Worm (Caenorhabditis elegans) whole organism, young adult: ENCODE data around the gene gst-31.

ENCODE experiments used
- B0336.3 ChIP-seq: fragments of 200-800 bp; sonication (Bioruptor generic); IDR thresholded peaks from 2 replicates; pipeline ENCODE4 v1.3.6; 2022; ENCODE audit warnings: missing genetic modification characterization, missing compliant biosample characterization
- D2030.7 ChIP-seq: fragments of 200-800 bp; sonication (Bioruptor generic); IDR thresholded peaks from 2 replicates; pipeline ENCODE4 v1.3.6; 2022; ENCODE audit warnings: missing genetic modification reagents, missing genetic modification characterization, missing compliant biosample characterization
- F22D6.2 ChIP-seq: sonication (generic microtip); optimal IDR thresholded peaks from 2 replicates; lab custom pipeline; 2016; ENCODE audit warnings: mild to moderate bottlenecking, missing genetic modification characterization, missing compliant biosample characterization
- F39B2.1 ChIP-seq: fragments of 200-800 bp; sonication (Bioruptor generic); IDR thresholded peaks from 2 replicates; pipeline ENCODE4 v1.3.6; 2022; ENCODE audit warnings: missing genetic modification reagents, missing genetic modification characterization, missing compliant biosample characterization
- F52B5.7 ChIP-seq: sonication (generic microtip); optimal IDR thresholded peaks from 2 replicates; lab custom pipeline; 2016; ENCODE audit warnings: mild to moderate bottlenecking, missing genetic modification characterization, missing compliant biosample characterization
- Y53F4B.3 ChIP-seq: fragments of 200-800 bp; sonication (Bioruptor generic); IDR thresholded peaks from 2 replicates; pipeline ENCODE4 v1.3.6; 2022; ENCODE audit warnings: missing genetic modification reagents, missing genetic modification characterization, missing compliant biosample characterization
- Y53G8AR.9 ChIP-seq: fragments of 200-800 bp; sonication (Bioruptor generic); conservative IDR thresholded peaks from 2 replicates; pipeline ENCODE4 v1.3.6; 2022; ENCODE audit warnings: missing genetic modification reagents, missing genetic modification characterization, missing compliant biosample characterization
- Y79H2A.3 ChIP-seq: fragments of 200-800 bp; sonication (Bioruptor generic); conservative IDR thresholded peaks from 2 replicates; pipeline ENCODE4 v1.3.6; 2022; ENCODE audit warnings: missing genetic modification reagents, missing genetic modification characterization, missing compliant biosample characterization
- aptf-2 ChIP-seq: fragments of 200-800 bp; sonication (Bioruptor generic); conservative IDR thresholded peaks from 2 replicates; pipeline ENCODE4 v1.3.6; 2022; ENCODE audit warnings: missing genetic modification reagents, missing genetic modification characterization, missing compliant biosample characterization
- atf-7 ChIP-seq: sonication (generic microtip); optimal IDR thresholded peaks from 2 replicates; lab custom pipeline; 2017; ENCODE audit warnings: mild to moderate bottlenecking, missing genetic modification characterization, missing compliant biosample characterization
- attf-5 ChIP-seq: fragments of 200-800 bp; sonication (Bioruptor generic); optimal IDR thresholded peaks from 2 replicates; lab custom pipeline; 2018; ENCODE audit warnings: mild to moderate bottlenecking, missing genetic modification characterization, missing compliant biosample characterization
- bed-1 ChIP-seq: fragments of 200-800 bp; sonication (Bioruptor generic); IDR thresholded peaks from 2 replicates; pipeline ENCODE4 v1.3.6; 2022; ENCODE audit warnings: missing genetic modification reagents, missing genetic modification characterization, missing compliant biosample characterization
- bed-2 ChIP-seq: fragments of 200-800 bp; sonication (Bioruptor generic); IDR thresholded peaks from 2 replicates; pipeline ENCODE4 v1.3.6; 2022; ENCODE audit warnings: missing genetic modification reagents, missing genetic modification characterization, missing compliant biosample characterization
- cebp-1 ChIP-seq, 2 experiments: fragments of 200-800 bp in 1 of 2; sonication (Bioruptor generic) in 1 of 2; sonication (generic microtip) in 1 of 2; IDR thresholded peaks in 1 of 2; optimal IDR thresholded peaks in 1 of 2; 2 replicates each; pipeline versions ENCODE4 v1.3.6 to Lab custom; 2017 to 2022; ENCODE audit warnings: missing compliant biosample characterization in 2 of 2, missing genetic modification characterization in 2 of 2, mild to moderate bottlenecking in 1 of 2, missing genetic modification reagents in 1 of 2, moderate library complexity in 1 of 2
- ceh-100 ChIP-seq: fragments of 200-800 bp; sonication (Bioruptor generic); IDR thresholded peaks from 2 replicates; pipeline ENCODE4 v1.3.6; 2022; ENCODE audit warnings: missing genetic modification reagents, missing genetic modification characterization, missing compliant biosample characterization
- ceh-27 ChIP-seq: fragments of 200-800 bp; sonication (Bioruptor generic); optimal IDR thresholded peaks from 2 replicates; lab custom pipeline; 2018; ENCODE audit warnings: mild to moderate bottlenecking, missing genetic modification characterization, moderate library complexity, missing compliant biosample characterization
- ceh-58 ChIP-seq: fragments of 200-800 bp; sonication (Bioruptor generic); IDR thresholded peaks from 2 replicates; pipeline ENCODE4 v1.3.6; 2022; ENCODE audit warnings: missing genetic modification characterization, missing compliant biosample characterization
- ceh-79 ChIP-seq: sonication (generic microtip); optimal IDR thresholded peaks from 2 replicates; lab custom pipeline; 2017; ENCODE audit warnings: mild to moderate bottlenecking, missing genetic modification characterization, missing compliant biosample characterization
- ceh-91 ChIP-seq: fragments of 200-800 bp; sonication (Bioruptor generic); IDR thresholded peaks from 2 replicates; pipeline ENCODE4 v1.3.6; 2022; ENCODE audit warnings: missing genetic modification reagents, missing genetic modification characterization, missing compliant biosample characterization
- efl-1 ChIP-seq: fragments of 150-350 bp; optimal IDR thresholded peaks from 2 replicates; lab custom pipeline; 2014; ENCODE audit warnings: missing biosample characterization, missing genetic modification reagents, missing genetic modification characterization
- egrh-3 ChIP-seq: fragments of 200-800 bp; sonication (Bioruptor generic); IDR thresholded peaks from 2 replicates; pipeline ENCODE4 v1.3.6; 2022; ENCODE audit warnings: missing genetic modification reagents, missing genetic modification characterization, missing compliant biosample characterization
- fkh-3 ChIP-seq: sonication (generic microtip); optimal IDR thresholded peaks from 2 replicates; lab custom pipeline; 2016; ENCODE audit warnings: mild to moderate bottlenecking, missing genetic modification characterization, missing compliant biosample characterization
- him-1 ChIP-seq: sonication (generic microtip); optimal IDR thresholded peaks from 2 replicates; lab custom pipeline; 2016; ENCODE audit warnings: missing genotype, missing genetic modification reagents, missing genetic modification characterization, missing compliant biosample characterization
- hmg-1.2 ChIP-seq: fragments of 200-800 bp; sonication (Bioruptor generic); IDR thresholded peaks from 2 replicates; pipeline ENCODE4 v1.3.6; 2022; ENCODE audit warnings: missing genetic modification reagents, missing genetic modification characterization, missing compliant biosample characterization
- hrde-1 ChIP-seq: sonication (generic microtip); optimal IDR thresholded peaks from 2 replicates; lab custom pipeline; 2016; ENCODE audit warnings: missing genetic modification characterization, mild to moderate bottlenecking, missing compliant biosample characterization, moderate library complexity, missing genotype, missing genetic modification reagents, borderline replicate concordance
- lag-1 ChIP-seq: fragments of 200-800 bp; sonication (Bioruptor generic); IDR thresholded peaks from 2 replicates; pipeline ENCODE4 v1.3.6; 2022; ENCODE audit warnings: missing genetic modification reagents, missing genetic modification characterization, missing compliant biosample characterization
- let-607 ChIP-seq, 2 experiments: fragments of 200-800 bp in 1 of 2; sonication (Bioruptor generic) in 1 of 2; sonication (generic microtip) in 1 of 2; optimal IDR thresholded peaks; 2 replicates each; lab custom pipeline; 2016 to 2018; ENCODE audit warnings: mild to moderate bottlenecking in 2 of 2, missing compliant biosample characterization in 2 of 2, missing genetic modification characterization in 2 of 2, moderate library complexity in 2 of 2, missing genotype in 1 of 2
- lin-54 ChIP-seq: fragments of 200-800 bp; sonication (Bioruptor generic); optimal IDR thresholded peaks from 2 replicates; lab custom pipeline; 2018; ENCODE audit warnings: mild to moderate bottlenecking, missing genetic modification characterization, missing compliant biosample characterization
- madf-8 ChIP-seq: fragments of 200-800 bp; sonication (Bioruptor generic); conservative IDR thresholded peaks from 2 replicates; pipeline ENCODE4 v1.3.6; 2022; ENCODE audit warnings: missing genetic modification reagents, missing genetic modification characterization, missing compliant biosample characterization
- nfyb-1 ChIP-seq: fragments of 200-800 bp; sonication (Bioruptor generic); IDR thresholded peaks from 2 replicates; pipeline ENCODE4 v1.3.6; 2022; ENCODE audit warnings: missing genetic modification reagents, missing genetic modification characterization, missing compliant biosample characterization
- nhr-179 ChIP-seq: sonication (generic microtip); optimal IDR thresholded peaks from 2 replicates; lab custom pipeline; 2016; ENCODE audit warnings: mild to moderate bottlenecking, missing genetic modification characterization, missing compliant biosample characterization
- nhr-80 ChIP-seq: sonication (generic microtip); optimal IDR thresholded peaks from 2 replicates; lab custom pipeline; 2016; ENCODE audit warnings: missing genetic modification characterization, missing compliant biosample characterization
- rec-8 ChIP-seq, 2 experiments: sonication (generic microtip); optimal IDR thresholded peaks; 2 replicates each; lab custom pipeline; 2016; ENCODE audit warnings: mild to moderate bottlenecking in 2 of 2, missing genetic modification characterization in 2 of 2, missing genetic modification reagents in 2 of 2, missing genotype in 2 of 2, missing biosample characterization in 1 of 2, missing compliant biosample characterization in 1 of 2, moderate library complexity in 1 of 2
- repo-1 ChIP-seq: sonication (generic microtip); optimal IDR thresholded peaks from 2 replicates; lab custom pipeline; 2017; ENCODE audit warnings: mild to moderate bottlenecking, missing genetic modification characterization, missing compliant biosample characterization
- snpc-3.4 ChIP-seq: sonication (generic microtip); optimal IDR thresholded peaks from 2 replicates; lab custom pipeline; 2017; ENCODE audit warnings: missing genetic modification characterization, mild to moderate bottlenecking, missing compliant biosample characterization, antibody characterized with exemption, moderate library complexity, missing genotype, missing genetic modification reagents
- somi-1 ChIP-seq: fragments of 200-800 bp; sonication (Bioruptor generic); optimal IDR thresholded peaks from 2 replicates; lab custom pipeline; 2018; ENCODE audit warnings: mild to moderate bottlenecking, missing genetic modification characterization, missing compliant biosample characterization
- zfh-2 ChIP-seq: fragments of 200-800 bp; sonication (Bioruptor generic); conservative IDR thresholded peaks from 2 replicates; pipeline ENCODE4 v1.3.6; 2022; ENCODE audit warnings: missing genetic modification reagents, missing genetic modification characterization, missing compliant biosample characterization
- ztf-22 ChIP-seq: fragments of 200-800 bp; sonication (Bioruptor generic); optimal IDR thresholded peaks from 2 replicates; lab custom pipeline; 2018; ENCODE audit warnings: mild to moderate bottlenecking, missing genetic modification characterization, moderate library complexity, missing compliant biosample characterization
- ztf-25 ChIP-seq: fragments of 200-800 bp; sonication (Bioruptor generic); IDR thresholded peaks from 2 replicates; pipeline ENCODE4 v1.3.6; 2022; ENCODE audit warnings: missing genetic modification reagents, missing genetic modification characterization, missing compliant biosample characterization
- ztf-26 ChIP-seq: sonication (generic microtip); optimal IDR thresholded peaks from 2 replicates; lab custom pipeline; 2017; ENCODE audit warnings: missing genetic modification characterization, missing compliant biosample characterization
- ztf-3 ChIP-seq: fragments of 200-800 bp; sonication (Bioruptor generic); optimal IDR thresholded peaks from 2 replicates; lab custom pipeline; 2018; ENCODE audit warnings: mild to moderate bottlenecking, missing genetic modification characterization, missing compliant biosample characterization

gst-31 gene

DNA sequence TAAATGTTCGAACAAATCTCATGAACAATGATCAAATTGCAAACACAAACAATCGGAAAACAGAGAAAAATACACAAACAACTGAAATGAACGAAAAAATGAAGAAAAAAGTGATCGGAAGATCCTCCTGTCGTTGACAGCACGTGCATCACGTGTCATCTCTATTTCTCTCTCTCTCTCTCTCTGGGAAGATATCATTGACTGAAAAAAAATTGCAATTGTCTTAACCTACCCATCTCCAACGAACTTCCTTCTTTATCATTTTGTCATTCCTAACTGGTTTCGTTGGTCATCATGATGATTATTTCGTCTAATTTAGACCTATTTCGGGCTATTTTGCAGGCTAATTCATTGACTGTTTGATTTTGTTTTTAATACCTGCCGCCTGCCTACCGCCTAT is 30.6 kb upstream of the gst-31 start (continued):
- TF ChIP-seq somi-1 (peak; percentile 82), him-1 (tag; lab: Kevin White, UChicago) (no peak), let-607 (tag; optimal IDR thresholded peaks at IDR 0.05; lab: Kevin White, UChicago) (no peak), Y53F4B.3 (GFP tag; lab: Robert Waterston, UW) (no peak), B0336.3 (GFP tag; lab: Robert Waterston, UW) (no peak), bed-2 (no peak), aptf-2 (GFP tag; lab: Robert Waterston, UW) (no peak), efl-1 (GFP tag; lab: Kevin White, UChicago) (no peak), ztf-25 (GFP tag; lab: Robert Waterston, UW) (no peak), ceh-27 (GFP tag; lab: Kevin White, UChicago) (no peak), F39B2.1 (GFP tag; lab: Robert Waterston, UW) (no peak), F52B5.7 (tag; lab: Kevin White, UChicago) (no peak), nhr-179 (no peak), madf-8 (GFP tag; lab: Robert Waterston, UW) (no peak), D2030.7 (GFP tag; lab: Robert Waterston, UW) (no peak), ztf-3 (GFP tag; lab: Kevin White, UChicago) (no peak), bed-1 (GFP tag; lab: Robert Waterston, UW) (no peak), egrh-3 (no peak), nfyb-1 (no peak), Y79H2A.3 (GFP tag; lab: Robert Waterston, UW) (no peak), ceh-58 (GFP tag; lab: Robert Waterston, UW) (no peak)

DNA sequence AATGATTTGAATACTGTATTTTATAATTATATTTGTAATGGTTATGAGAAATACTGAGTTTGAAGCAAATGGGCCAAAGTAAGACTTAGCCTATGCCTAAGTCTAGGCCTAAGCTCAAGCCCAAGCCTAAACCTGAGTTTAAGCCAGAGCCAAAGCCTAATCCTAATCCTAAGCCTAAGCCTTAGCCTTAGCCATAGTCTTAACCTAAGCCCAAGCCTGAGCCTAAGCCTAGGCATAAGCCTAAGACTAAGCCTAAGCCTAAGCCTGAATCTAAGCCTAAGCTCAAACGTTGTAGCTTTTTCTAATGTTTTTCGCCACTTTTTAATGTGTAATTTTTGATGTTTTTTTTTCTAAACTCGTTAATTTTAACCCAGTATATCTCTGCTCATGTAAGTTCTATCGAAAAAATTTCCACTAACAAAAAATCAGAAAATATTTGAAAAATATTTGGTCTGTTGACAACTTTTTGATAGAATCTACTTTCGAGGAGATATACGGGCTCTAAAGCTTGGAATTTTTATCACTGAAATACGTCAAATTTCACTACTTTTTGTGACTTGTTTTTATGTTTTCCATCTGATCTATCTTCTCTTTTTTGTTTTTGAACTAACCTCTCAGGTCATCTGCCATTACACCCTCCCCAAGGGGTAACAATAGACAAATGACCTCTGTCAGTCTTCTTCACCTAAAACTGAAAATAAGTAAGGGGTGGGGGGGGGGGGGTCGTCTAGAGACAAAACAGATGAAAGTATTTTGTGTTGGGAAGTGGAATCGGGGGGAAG is 29.5 kb upstream of the gst-31 start:
- TF ChIP-seq lin-54 (GFP tag; lab: Kevin White, UChicago) (no peak), ztf-22 (GFP tag; lab: Kevin White, UChicago) (no peak), atf-7 (no peak), hrde-1 (tag; lab: Kevin White, UChicago) (no peak), hmg-1.2 (GFP tag; lab: Robert Waterston, UW) (no peak), ceh-91 (GFP tag; lab: Robert Waterston, UW) (no peak)

DNA sequence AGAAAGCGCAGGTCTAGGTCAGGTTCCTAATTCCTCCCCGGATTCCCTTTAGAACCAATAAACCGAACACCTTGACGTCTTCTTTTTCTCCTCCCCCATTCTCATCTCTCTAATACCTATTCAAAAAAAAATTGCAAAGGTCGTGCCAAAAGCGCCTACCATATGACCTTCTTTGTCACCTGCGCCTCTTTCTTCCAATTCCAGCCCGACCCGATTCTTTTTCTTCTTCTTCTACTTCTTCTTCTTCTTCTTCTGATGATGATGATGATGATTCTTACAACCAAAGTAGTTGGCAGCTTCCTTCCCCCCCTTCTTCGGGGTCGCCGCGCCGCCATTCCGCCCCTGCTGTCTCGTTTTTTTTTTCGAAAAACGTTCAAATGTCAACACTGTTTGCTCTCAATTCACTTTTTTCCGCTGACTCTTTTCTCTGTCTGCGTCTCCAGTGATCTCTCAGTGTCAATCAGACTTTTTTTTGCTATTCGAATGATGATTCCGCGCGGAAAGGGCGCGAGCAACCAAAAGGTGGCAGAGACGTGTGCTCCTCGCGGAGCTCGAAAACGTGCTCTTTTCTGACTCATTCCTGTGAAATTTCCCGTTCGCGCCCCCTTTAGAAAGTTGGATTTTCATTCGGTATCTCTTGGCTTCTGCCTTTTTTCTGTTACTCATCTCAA is 28.8 kb upstream of the gst-31 start:
- TF ChIP-seq lag-1 (GFP tag; lab: Robert Waterston, UW) (no peak), ztf-26 (peak; percentile 33), F22D6.2 (tag; lab: Kevin White, UChicago) (no peak), zfh-2 (GFP tag; lab: Robert Waterston, UW) (peak; percentile 40; the same call in 1 of the 2 replicates), rec-8 (tag; optimal IDR thresholded peaks at IDR 0.05; lab: Kevin White, UChicago) (no peak)

DNA sequence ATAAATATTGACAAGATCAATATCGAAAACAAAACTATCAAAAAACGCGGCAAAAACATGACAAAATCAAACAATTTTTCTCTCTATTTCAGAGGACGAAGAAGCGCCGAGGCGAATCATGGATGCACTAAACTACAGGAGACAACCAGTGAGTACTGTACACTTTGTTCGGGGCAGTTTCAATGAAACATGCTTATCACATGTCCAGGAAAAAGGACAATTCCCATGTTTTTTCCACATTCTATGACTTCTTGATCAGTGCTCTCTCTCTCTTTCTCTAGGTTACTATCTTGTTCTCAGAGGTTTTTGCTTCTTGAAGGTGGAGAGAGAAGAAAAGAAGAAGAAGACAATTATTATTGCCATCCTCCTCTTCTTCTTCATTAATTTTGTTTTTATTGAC is 22.7 kb upstream of the gst-31 start:
- TF ChIP-seq fkh-3 (tag; lab: Kevin White, UChicago) (no peak), nhr-80 (tag; lab: Kevin White, UChicago) (peak; percentile 77), repo-1 (tag; lab: Kevin White, UChicago) (no peak), ceh-91 (GFP tag; lab: Robert Waterston, UW) (no peak), snpc-3.4 (tag; lab: Kevin White, UChicago) (no peak), somi-1 (no peak), ceh-27 (GFP tag; lab: Kevin White, UChicago) (no peak), Y53F4B.3 (GFP tag; lab: Robert Waterston, UW) (no peak), cebp-1 (GFP tag; IDR thresholded peaks at IDR 0.05; lab: Robert Waterston, UW) (no peak), cebp-1 (tag; optimal IDR thresholded peaks at IDR 0.05; lab: Kevin White, UChicago) (peak; percentile 23), attf-5 (GFP tag; lab: Kevin White, UChicago) (peak; percentile 37), ceh-79 (tag; lab: Kevin White, UChicago) (no peak), Y79H2A.3 (GFP tag; lab: Robert Waterston, UW) (no peak), lag-1 (GFP tag; lab: Robert Waterston, UW) (no peak), ceh-100 (no peak), Y53G8AR.9 (0 out of 2 replicates have a peak, but pooled peaks have one; percentile 42)
